Fruit fly (Drosophila melanogaster) whole organism, embryonic: ENCODE measurements around the gene teq.

Source experiments
- Asciz ChIP-seq: fragments of 200-800 bp; sonication (Bioruptor generic); optimal IDR thresholded peaks from 2 replicates; lab custom pipeline; 2017; ENCODE audit warnings: missing biosample characterization, mild to moderate bottlenecking, missing genetic modification characterization, missing genetic modification reagents
- CG10959 ChIP-seq: fragments of 200-800 bp; sonication (Bioruptor generic); IDR thresholded peaks from 2 replicates; pipeline ENCODE4 v1.3.6; 2022; ENCODE audit warnings: missing biosample characterization, missing genetic modification characterization
- CG10979 ChIP-seq: fragments of 200-800 bp; sonication (Bioruptor generic); optimal IDR thresholded peaks from 2 replicates; lab custom pipeline; 2018; ENCODE audit warnings: missing biosample characterization, mild to moderate bottlenecking, missing genetic modification characterization, moderate library complexity
- CG11560 ChIP-seq: fragments of 200-800 bp; sonication (Bioruptor generic); IDR thresholded peaks from 3 replicates; pipeline ENCODE4 v1.3.6; 2022; ENCODE audit warnings: missing biosample characterization, missing genetic modification characterization
- CG13123 ChIP-seq: fragments of 200-800 bp; sonication (Bioruptor generic); optimal IDR thresholded peaks from 2 replicates; lab custom pipeline; 2016; ENCODE audit warnings: missing biosample characterization, missing genetic modification characterization
- CG15479 ChIP-seq: fragments of 200-800 bp; sonication (Bioruptor generic); optimal IDR thresholded peaks from 3 replicates; lab custom pipeline; 2019; ENCODE audit warnings: missing biosample characterization, mild to moderate bottlenecking, missing genetic modification characterization, moderate library complexity
- CG16863 ChIP-seq: fragments of 200-800 bp; sonication (Bioruptor generic); optimal IDR thresholded peaks from 3 replicates; lab custom pipeline; 2016; ENCODE audit warnings: missing biosample characterization, missing genetic modification characterization
- CG17612 ChIP-seq: fragments of 200-800 bp; sonication (Bioruptor generic); IDR thresholded peaks from 2 replicates; pipeline ENCODE4 v1.3.6; 2022; ENCODE audit warnings: missing biosample characterization, missing genetic modification characterization
- CG2712 ChIP-seq: fragments of 200-800 bp; optimal IDR thresholded peaks from 3 replicates; lab custom pipeline; 2019; ENCODE audit warnings: missing biosample characterization, mild to moderate bottlenecking, missing genetic modification characterization, moderate library complexity
- CG2889 ChIP-seq: fragments of 200-800 bp; sonication (Bioruptor generic); IDR thresholded peaks from 3 replicates; pipeline ENCODE4 v1.3.6; 2022; ENCODE audit warnings: missing biosample characterization, missing genetic modification characterization
- CG30020 ChIP-seq: fragments of 200-800 bp; optimal IDR thresholded peaks from 2 replicates; lab custom pipeline; 2019; ENCODE audit warnings: missing biosample characterization, mild to moderate bottlenecking, missing genetic modification characterization, moderate library complexity
- CG32767 ChIP-seq: fragments of 200-800 bp; sonication (Bioruptor generic); IDR thresholded peaks from 2 replicates; pipeline ENCODE4 v1.3.6; 2022; ENCODE audit warnings: missing biosample characterization, missing genetic modification characterization
- CG32772 ChIP-seq: fragments of 200-800 bp; sonication (Bioruptor generic); IDR thresholded peaks from 2 replicates; pipeline ENCODE4 v1.3.6; 2022; ENCODE audit warnings: missing biosample characterization, missing genetic modification characterization
- CG7556 ChIP-seq: fragments of 200-800 bp; sonication (Bioruptor generic); optimal IDR thresholded peaks from 2 replicates; lab custom pipeline; 2017; ENCODE audit warnings: missing biosample characterization, mild to moderate bottlenecking, missing genetic modification characterization
- CG8359 ChIP-seq: fragments of 200-800 bp; sonication (Bioruptor generic); optimal IDR thresholded peaks from 2 replicates; lab custom pipeline; 2017; ENCODE audit warnings: missing biosample characterization, mild to moderate bottlenecking, missing genetic modification characterization, borderline replicate concordance
- CG8765 ChIP-seq: fragments of 200-800 bp; sonication (Bioruptor generic); IDR thresholded peaks from 2 replicates; pipeline ENCODE4 v1.3.6; 2022; ENCODE audit warnings: missing biosample characterization, missing genetic modification characterization
- CG8924 ChIP-seq: fragments of 200-800 bp; optimal IDR thresholded peaks from 3 replicates; lab custom pipeline; 2019; ENCODE audit warnings: missing biosample characterization, mild to moderate bottlenecking, missing genetic modification characterization, moderate library complexity
- CG9437 ChIP-seq: fragments of 200-800 bp; sonication (Bioruptor generic); optimal IDR thresholded peaks from 2 replicates; lab custom pipeline; 2018; ENCODE audit warnings: missing biosample characterization, mild to moderate bottlenecking, missing genetic modification characterization
- CG9817 ChIP-seq: fragments of 200-800 bp; sonication (Bioruptor generic); optimal IDR thresholded peaks from 2 replicates; lab custom pipeline; 2018; ENCODE audit warnings: missing biosample characterization, mild to moderate bottlenecking, missing genetic modification characterization, moderate library complexity
- E2f2 ChIP-seq: fragments of 200-800 bp; sonication (Bioruptor generic); IDR thresholded peaks from 2 replicates; pipeline ENCODE4 v1.3.6; 2022; ENCODE audit warnings: missing biosample characterization, missing genetic modification characterization
- Eip74EF ChIP-seq, 2 experiments: fragments of 200-800 bp in 1 of 2; fragments of >200 bp in 1 of 2; sonication (Bioruptor generic) in 1 of 2; optimal IDR thresholded peaks; 2 replicates each; lab custom pipeline; 2017 to 2019; ENCODE audit warnings: missing biosample characterization in 2 of 2, missing genetic modification characterization in 2 of 2, mild to moderate bottlenecking in 1 of 2, moderate library complexity in 1 of 2
- Hand ChIP-seq: fragments of 200-800 bp; sonication (Bioruptor generic); optimal IDR thresholded peaks from 2 replicates; lab custom pipeline; 2017; ENCODE audit warnings: mild to moderate bottlenecking, missing biosample characterization, missing genetic modification reagents, missing genetic modification characterization
- Hr78 ChIP-seq, 2 experiments: fragments of 200-800 bp in 1 of 2; fragments of >200 bp in 1 of 2; sonication (Bioruptor generic) in 1 of 2; optimal IDR thresholded peaks; 2 replicates each; lab custom pipeline; 2017 to 2019; ENCODE audit warnings: missing biosample characterization in 2 of 2, missing genetic modification characterization in 2 of 2, mild to moderate bottlenecking in 1 of 2, moderate library complexity in 1 of 2
- Kr ChIP-seq: fragments of 200-800 bp; sonication (Bioruptor generic); optimal IDR thresholded peaks from 2 replicates; lab custom pipeline; 2017; ENCODE audit warnings: missing biosample characterization, mild to moderate bottlenecking, missing genetic modification characterization
- NFAT ChIP-seq: fragments of 200-800 bp; sonication (Bioruptor generic); IDR thresholded peaks from 2 replicates; pipeline ENCODE4 v1.3.6; 2022; ENCODE audit warnings: missing biosample characterization, missing genetic modification characterization
- Nf-YA ChIP-seq: fragments of 200-800 bp; sonication (Bioruptor generic); IDR thresholded peaks from 2 replicates; pipeline ENCODE4 v1.3.6; 2022; ENCODE audit warnings: missing biosample characterization, missing genetic modification characterization
- Poxn ChIP-seq: fragments of 200-800 bp; sonication (Bioruptor generic); IDR thresholded peaks from 2 replicates; pipeline ENCODE4 v1.3.6; 2022; ENCODE audit warnings: missing biosample characterization, missing genetic modification characterization
- Side ChIP-seq: fragments of 200-800 bp; sonication (Bioruptor generic); optimal IDR thresholded peaks from 2 replicates; lab custom pipeline; 2016; ENCODE audit warnings: missing biosample characterization, missing genetic modification characterization
- Sry-β ChIP-seq: fragments of 200-800 bp; sonication (Bioruptor generic); optimal IDR thresholded peaks from 2 replicates; lab custom pipeline; 2018; ENCODE audit warnings: missing biosample characterization, mild to moderate bottlenecking, missing genetic modification characterization, moderate library complexity
- Tbp ChIP-seq: fragments of >200 bp; optimal IDR thresholded peaks from 2 replicates; lab custom pipeline; 2018; ENCODE audit warnings: missing biosample characterization, missing genetic modification characterization
- ase ChIP-seq: fragments of 200-800 bp; sonication (Bioruptor generic); IDR thresholded peaks from 3 replicates; pipeline ENCODE4 v1.3.6; 2022; ENCODE audit warnings: missing biosample characterization, missing genetic modification characterization
- ash1 ChIP-seq: fragments of 200-800 bp; sonication (Bioruptor generic); optimal IDR thresholded peaks from 2 replicates; lab custom pipeline; 2018; ENCODE audit warnings: missing biosample characterization, mild to moderate bottlenecking, missing genetic modification characterization
- az2 ChIP-seq: fragments of 200-800 bp; sonication (Bioruptor generic); optimal IDR thresholded peaks from 3 replicates; lab custom pipeline; 2016; ENCODE audit warnings: missing biosample characterization, missing genetic modification characterization
- cato ChIP-seq: fragments of 200-800 bp; sonication (Bioruptor generic); optimal IDR thresholded peaks from 2 replicates; lab custom pipeline; 2016; ENCODE audit warnings: missing biosample characterization, missing genetic modification characterization, borderline replicate concordance
- ci ChIP-seq: fragments of 200-800 bp; sonication (Bioruptor generic); IDR thresholded peaks from 3 replicates; pipeline ENCODE4 v1.3.6; 2022; ENCODE audit warnings: missing biosample characterization, missing genetic modification characterization
- dm ChIP-seq: fragments of 200-800 bp; sonication (Bioruptor generic); optimal IDR thresholded peaks from 3 replicates; lab custom pipeline; 2016; ENCODE audit warnings: missing biosample characterization, missing genetic modification characterization
- dysf ChIP-seq: fragments of 200-800 bp; sonication (Bioruptor generic); IDR thresholded peaks from 3 replicates; pipeline ENCODE4 v1.3.6; 2022; ENCODE audit warnings: missing biosample characterization, missing genetic modification characterization
- ewg ChIP-seq: fragments of 200-800 bp; sonication (Bioruptor generic); optimal IDR thresholded peaks from 3 replicates; lab custom pipeline; 2017; ENCODE audit warnings: mild to moderate bottlenecking, missing biosample characterization, missing genetic modification reagents, missing genetic modification characterization
- fu2 ChIP-seq: fragments of 200-800 bp; sonication (Bioruptor generic); optimal IDR thresholded peaks from 2 replicates; lab custom pipeline; 2016; ENCODE audit warnings: missing biosample characterization, missing genetic modification characterization
- ham ChIP-seq: fragments of 200-800 bp; sonication (Bioruptor generic); IDR thresholded peaks from 2 replicates; pipeline ENCODE4 v1.3.6; 2022; ENCODE audit warnings: missing biosample characterization, missing genetic modification characterization
- her ChIP-seq: fragments of 200-800 bp; sonication (Bioruptor generic); optimal IDR thresholded peaks from 2 replicates; lab custom pipeline; 2016; ENCODE audit warnings: missing biosample characterization, missing genetic modification characterization
- jigr1 ChIP-seq: fragments of 200-800 bp; sonication (Bioruptor generic); IDR thresholded peaks from 3 replicates; pipeline ENCODE4 v1.3.6; 2022; ENCODE audit warnings: missing biosample characterization, missing genetic modification characterization
- lmd ChIP-seq: fragments of 200-800 bp; sonication (Bioruptor generic); IDR thresholded peaks from 2 replicates; pipeline ENCODE4 v1.3.6; 2022; ENCODE audit warnings: missing biosample characterization, missing genetic modification characterization
- lov ChIP-seq, 2 experiments: fragments of 200-800 bp in 1 of 2; fragments of >200 bp in 1 of 2; sonication (Bioruptor generic) in 1 of 2; IDR thresholded peaks in 1 of 2; optimal IDR thresholded peaks in 1 of 2; 2 replicates in 1 of 2; 3 replicates in 1 of 2; pipeline versions ENCODE4 v1.3.6 to Lab custom; 2017 to 2022; ENCODE audit warnings: missing biosample characterization in 1 of 2, missing genetic modification characterization in 1 of 2
- ranshi ChIP-seq: fragments of 200-800 bp; sonication (Bioruptor generic); IDR thresholded peaks from 2 replicates; pipeline ENCODE4 v1.3.6; 2022; ENCODE audit warnings: missing biosample characterization, missing genetic modification characterization
- shn ChIP-seq: fragments of 200-800 bp; sonication (Bioruptor generic); optimal IDR thresholded peaks from 3 replicates; lab custom pipeline; 2016; ENCODE audit warnings: missing biosample characterization, missing genetic modification characterization
- ssp ChIP-seq: fragments of 200-800 bp; sonication (Bioruptor generic); IDR thresholded peaks from 2 replicates; pipeline ENCODE4 v1.3.6; 2022; ENCODE audit warnings: missing biosample characterization, missing genetic modification characterization
- tgo ChIP-seq: fragments of 200-800 bp; sonication (Bioruptor generic); IDR thresholded peaks from 3 replicates; pipeline ENCODE4 v1.3.6; 2022; ENCODE audit warnings: missing biosample characterization, missing genetic modification characterization
- trem ChIP-seq: fragments of 200-800 bp; optimal IDR thresholded peaks from 3 replicates; lab custom pipeline; 2019; ENCODE audit warnings: missing biosample characterization, mild to moderate bottlenecking, missing genetic modification characterization, moderate library complexity
- wdn ChIP-seq: fragments of 200-800 bp; sonication (Bioruptor generic); IDR thresholded peaks from 2 replicates; pipeline ENCODE4 v1.3.6; 2022; ENCODE audit warnings: missing biosample characterization, missing genetic modification characterization

Gene teq

dm6 chr3L:9127690-9128458 is 53.4 kb downstream of the teq start (continued):
- TF ChIP-seq wdn (GFP tag; lab: Robert Waterston, UW), result no peak
- no peak for TF ChIP-seq trem (tag; lab: Kevin White, UChicago)
- TF ChIP-seq lov (optimal IDR thresholded peaks at IDR 0.05; lab: Kevin White, UChicago), result no peak
- TF ChIP-seq lov (GFP tag; IDR thresholded peaks at IDR 0.05; lab: Robert Waterston, UW), result no peak
- TF ChIP-seq az2 (GFP tag; lab: Kevin White, UChicago), result peak; percentile 21
- TF ChIP-seq CG32772 (GFP tag; lab: Robert Waterston, UW), result no peak
- peak; percentile 69 for TF ChIP-seq dysf (GFP tag; lab: Robert Waterston, UW)
- TF ChIP-seq jigr1 (GFP tag; lab: Robert Waterston, UW), result no peak
- TF ChIP-seq CG10979, result peak; percentile 54
- TF ChIP-seq Sry-β, result no peak
- TF ChIP-seq E2f2 (GFP tag; lab: Robert Waterston, UW), result no peak
- TF ChIP-seq CG7556, result peak; percentile 50
- no peak for TF ChIP-seq cato (GFP tag; lab: Kevin White, UChicago)
- peak; percentile 48 for TF ChIP-seq Asciz (GFP tag; lab: Kevin White, UChicago)
- no peak for TF ChIP-seq CG17612 (GFP tag; lab: Robert Waterston, UW)
- no peak for TF ChIP-seq ase (GFP tag; lab: Robert Waterston, UW)
- TF ChIP-seq ssp (GFP tag; lab: Robert Waterston, UW), result no peak
- no peak for TF ChIP-seq ci (GFP tag; lab: Robert Waterston, UW)
- TF ChIP-seq CG9437 (GFP tag; lab: Kevin White, UChicago), result peak; percentile 45
- TF ChIP-seq CG10959, result no peak
- peak; percentile 50 for TF ChIP-seq CG2712 (tag; lab: Kevin White, UChicago)
- peak; percentile 60 for TF ChIP-seq tgo (GFP tag; lab: Robert Waterston, UW)
- peak; percentile 63 for TF ChIP-seq Hand
- peak; percentile 48 for TF ChIP-seq CG8924
- peak; percentile 34 for TF ChIP-seq CG9817
- TF ChIP-seq Tbp (GFP tag; lab: Kevin White, UChicago), result no peak
- no peak for TF ChIP-seq CG15479
- TF ChIP-seq Nf-YA (GFP tag; lab: Robert Waterston, UW), result 0 out of 2 replicates have a peak, but pooled peaks have one; percentile 1
- peak; percentile 35 for TF ChIP-seq fu2
- TF ChIP-seq CG30020, result no peak
- peak; percentile 64 for TF ChIP-seq her (GFP tag; lab: Kevin White, UChicago)
- peak; percentile 53 for TF ChIP-seq Side (GFP tag; lab: Kevin White, UChicago)
- TF ChIP-seq CG8359 (GFP tag; lab: Kevin White, UChicago), result peak; percentile 4
- TF ChIP-seq Hr78 (GFP tag; optimal IDR thresholded peaks at IDR 0.05; lab: Kevin White, UChicago), result no peak
- no peak for TF ChIP-seq CG13123 (GFP tag; lab: Kevin White, UChicago)
- peak; percentile 46 for TF ChIP-seq lmd
- no peak for TF ChIP-seq CG2889 (GFP tag; lab: Robert Waterston, UW)
- TF ChIP-seq ash1, result no peak
- no peak for TF ChIP-seq ham (GFP tag; lab: Robert Waterston, UW)
- peak; percentile 28 for TF ChIP-seq dm (GFP tag; lab: Kevin White, UChicago)
- peak; percentile 25 for TF ChIP-seq CG16863
- TF ChIP-seq Kr (GFP tag; lab: Kevin White, UChicago), result no peak
- no peak for TF ChIP-seq ranshi
- TF ChIP-seq ewg (GFP tag; lab: Kevin White, UChicago), result peak; percentile 15
- no peak for TF ChIP-seq CG8765
- no peak for TF ChIP-seq CG11560 (tag; lab: Robert Waterston, UW)
- TF ChIP-seq shn (GFP tag; lab: Kevin White, UChicago), result peak; percentile 54
- TF ChIP-seq NFAT (GFP tag; lab: Robert Waterston, UW), result no peak
- TF ChIP-seq CG32767, result no peak
- no peak for TF ChIP-seq Eip74EF (GFP tag; optimal IDR thresholded peaks at IDR 0.05; lab: Kevin White, UChicago)
- no peak for TF ChIP-seq Poxn
